Worm (Caenorhabditis elegans): ENCODE results near the gene srg-47.

Gene srg-47

DNA sequence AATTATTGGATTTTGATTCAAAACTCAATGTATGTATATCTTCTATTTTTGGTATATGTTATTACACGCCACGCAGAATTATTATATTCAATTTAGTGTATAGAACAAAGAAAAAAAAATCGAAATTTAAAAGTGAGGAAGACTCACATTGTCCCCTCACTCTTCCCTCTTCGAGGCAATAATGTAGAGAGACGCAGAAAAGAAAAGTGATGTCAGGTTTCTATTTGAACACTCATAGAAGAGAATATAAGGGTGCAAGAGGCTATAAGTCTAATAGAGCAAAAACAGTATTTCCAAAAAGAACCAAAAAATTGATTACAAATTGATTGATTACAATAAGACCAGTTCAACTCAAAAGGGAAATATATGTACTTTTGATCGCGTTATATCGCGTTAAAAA is 7.6 kb downstream of the srg-47 start:
- no peak for TF ChIP-seq him-1 (tag; optimal IDR thresholded peaks at IDR 0.05)
- TF ChIP-seq dao-5 (tag; optimal IDR thresholded peaks at IDR 0.05) = no peak
- no peak for TF ChIP-seq W03F9.2 (tag; optimal IDR thresholded peaks at IDR 0.05)

DNA sequence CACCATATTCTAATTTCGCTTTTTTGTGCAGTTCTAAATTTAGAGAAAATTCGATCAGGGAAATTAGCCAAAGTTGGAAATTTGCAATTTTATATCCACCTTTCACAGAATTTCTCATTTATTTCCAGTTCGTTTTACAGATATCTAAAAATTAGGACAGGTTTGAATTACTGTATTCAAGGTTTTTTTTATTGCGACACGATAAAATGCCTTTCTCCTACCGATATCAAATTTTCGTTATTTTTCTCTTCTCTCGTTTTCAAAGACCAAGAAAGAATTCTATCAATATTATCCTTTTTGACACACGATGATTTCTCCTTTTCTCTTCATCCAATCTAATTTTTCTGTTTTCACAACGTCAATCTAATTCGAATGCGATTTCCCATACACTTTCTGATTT is 9.5 kb downstream of the srg-47 start, which contains the start of gene C53A5.13:
Gene C53A5.13 (plus strand): TSS at position 301 of the 400 bp plus-strand sequence.
- TF ChIP-seq him-1 (tag; optimal IDR thresholded peaks at IDR 0.05) (no peak), dao-5 (tag; optimal IDR thresholded peaks at IDR 0.05) (no peak), W03F9.2 (tag; optimal IDR thresholded peaks at IDR 0.05) (no peak)

DNA sequence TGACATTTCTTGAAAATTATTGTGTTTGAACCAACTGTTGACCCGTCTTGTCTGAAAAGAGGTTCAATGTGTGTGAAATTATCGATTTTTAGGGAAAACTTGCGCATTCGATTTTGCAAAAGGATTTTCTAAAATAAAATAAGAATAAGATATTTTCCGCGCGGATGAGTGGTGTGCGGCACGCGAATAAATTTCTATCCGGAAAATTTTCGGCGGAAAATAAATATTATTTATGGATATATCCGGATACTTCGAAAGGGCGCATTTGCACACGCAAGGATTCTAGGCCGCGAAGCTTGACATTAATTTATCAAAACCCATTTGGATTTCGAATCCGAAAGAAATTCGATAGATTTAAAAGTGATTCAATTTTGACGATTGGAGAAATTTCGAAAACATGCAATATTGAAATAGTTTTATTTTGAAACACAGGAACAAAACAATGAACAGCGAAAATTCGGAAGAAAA is 10.2 kb downstream of the srg-47 start, which contains the start of gene rike-1:
Gene rike-1 (minus strand): TSS at position 51 of the 468 bp plus-strand sequence.
- TF ChIP-seq dao-5 (tag; optimal IDR thresholded peaks at IDR 0.05) (no peak), W03F9.2 (tag; optimal IDR thresholded peaks at IDR 0.05) (no peak), him-1 (tag; optimal IDR thresholded peaks at IDR 0.05) (no peak)

DNA sequence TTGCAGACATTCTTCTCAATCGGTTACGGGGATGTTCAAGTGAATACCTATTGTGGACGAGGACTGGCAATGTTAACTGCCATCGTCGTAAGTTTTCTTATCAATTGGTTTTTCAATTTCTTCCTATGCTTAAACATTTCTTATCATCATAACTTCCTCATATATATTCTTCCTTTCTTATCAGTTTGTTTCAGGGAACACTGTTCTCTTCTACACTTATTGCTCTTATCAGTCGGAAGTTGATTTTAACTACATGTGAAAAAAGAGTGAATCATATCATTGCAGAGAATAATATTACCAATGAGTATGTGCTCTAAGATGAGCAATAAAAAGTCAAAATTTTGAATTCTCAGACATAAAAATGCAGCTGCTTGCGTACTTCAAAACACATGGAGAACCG is 13.9 kb downstream of the srg-47 start:
- TF ChIP-seq dao-5 (tag; optimal IDR thresholded peaks at IDR 0.05) (no peak), him-1 (tag; optimal IDR thresholded peaks at IDR 0.05) (no peak), W03F9.2 (tag; optimal IDR thresholded peaks at IDR 0.05) (no peak)

DNA sequence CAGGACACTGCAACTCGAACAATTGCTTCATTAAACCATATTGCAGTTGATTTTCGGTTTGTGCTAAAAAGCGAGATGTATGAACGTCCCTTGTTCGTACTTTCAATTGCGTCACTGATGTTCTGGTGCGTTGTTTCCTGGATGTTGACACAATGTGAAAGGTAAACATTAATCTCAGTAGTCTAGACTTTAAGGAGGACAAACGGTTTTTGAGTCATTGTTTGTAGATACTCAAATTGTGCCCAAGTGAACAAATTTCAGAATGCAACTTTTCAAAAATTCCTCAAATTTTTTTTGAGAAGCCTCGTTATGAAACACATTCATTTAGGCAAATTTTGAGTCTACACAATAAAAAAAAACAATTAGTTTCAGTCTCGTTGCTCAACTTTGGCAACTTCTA is 15.2 kb downstream of the srg-47 start:
- TF ChIP-seq dao-5 (tag; optimal IDR thresholded peaks at IDR 0.05) = no peak
- TF ChIP-seq him-1 (tag; optimal IDR thresholded peaks at IDR 0.05) = no peak
- no peak for TF ChIP-seq W03F9.2 (tag; optimal IDR thresholded peaks at IDR 0.05)

DNA sequence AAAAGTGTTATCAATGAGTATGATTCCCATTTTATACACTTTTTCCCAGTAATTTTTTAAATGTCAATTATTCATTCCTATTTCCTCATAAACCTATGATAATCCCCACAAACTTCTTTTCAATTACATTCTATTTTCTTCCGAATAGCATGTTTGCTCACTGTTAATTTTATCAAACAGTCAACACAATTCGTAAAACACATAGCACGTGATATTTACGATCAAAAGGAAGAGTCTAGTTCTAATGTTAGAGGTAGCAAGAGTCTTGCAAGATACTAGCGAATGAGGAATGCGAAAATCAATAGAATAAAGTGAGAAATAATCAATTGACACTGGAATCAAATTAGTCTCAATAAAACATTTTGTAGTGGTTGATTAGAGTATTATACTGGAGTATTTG is 16.7 kb downstream of the srg-47 start:
- TF ChIP-seq W03F9.2 (tag; optimal IDR thresholded peaks at IDR 0.05) (no peak), dao-5 (tag; optimal IDR thresholded peaks at IDR 0.05) (no peak), him-1 (tag; optimal IDR thresholded peaks at IDR 0.05) (no peak)

- no peak for TF ChIP-seq dao-5 (tag; optimal IDR thresholded peaks at IDR 0.05)
Measured at ce11 chrV:14536274-14536673, 19.8 kb downstream of the srg-47 start, which contains the start of gene tag-191. Gene tag-191, minus strand, starts transcription at chrV:14536374.

ce11 chrV:14532374-14532773 is 23.7 kb downstream of the srg-47 start:
- no peak for TF ChIP-seq dao-5 (tag; optimal IDR thresholded peaks at IDR 0.05)
- TF ChIP-seq him-1 (tag; optimal IDR thresholded peaks at IDR 0.05) = no peak
- no peak for TF ChIP-seq W03F9.2 (tag; optimal IDR thresholded peaks at IDR 0.05)

- TF ChIP-seq W03F9.2 (tag; optimal IDR thresholded peaks at IDR 0.05) = no peak
- TF ChIP-seq him-1 (tag; optimal IDR thresholded peaks at IDR 0.05) = no peak
- TF ChIP-seq dao-5 (tag; optimal IDR thresholded peaks at IDR 0.05) = no peak
Measured at ce11 chrV:14530813-14531212, 25.3 kb downstream of the srg-47 start, which contains the start of gene kcnl-4. Gene kcnl-4, plus strand, starts transcription at chrV:14531113.

DNA sequence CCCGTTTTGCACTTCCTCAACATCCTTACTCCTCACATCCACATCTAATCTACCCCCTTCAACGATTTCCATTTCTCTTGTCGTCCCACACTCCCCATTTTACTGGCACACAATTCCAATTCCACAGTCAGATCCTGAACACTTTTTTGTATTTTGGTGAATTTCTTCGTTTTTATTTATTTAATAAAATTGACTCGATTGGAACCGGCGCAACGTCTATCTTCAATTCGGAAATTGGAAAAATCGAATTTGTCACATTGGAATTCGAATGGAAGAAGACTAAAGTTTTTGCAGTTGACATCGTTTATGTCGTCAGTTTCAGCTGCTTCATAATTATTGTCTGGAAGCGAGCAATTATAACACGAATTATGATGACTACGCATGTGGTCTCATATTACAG is 28.9 kb downstream of the srg-47 start:
- no peak for TF ChIP-seq W03F9.2 (tag; optimal IDR thresholded peaks at IDR 0.05)
- no peak for TF ChIP-seq dao-5 (tag; optimal IDR thresholded peaks at IDR 0.05)
- TF ChIP-seq him-1 (tag; optimal IDR thresholded peaks at IDR 0.05) = no peak

DNA sequence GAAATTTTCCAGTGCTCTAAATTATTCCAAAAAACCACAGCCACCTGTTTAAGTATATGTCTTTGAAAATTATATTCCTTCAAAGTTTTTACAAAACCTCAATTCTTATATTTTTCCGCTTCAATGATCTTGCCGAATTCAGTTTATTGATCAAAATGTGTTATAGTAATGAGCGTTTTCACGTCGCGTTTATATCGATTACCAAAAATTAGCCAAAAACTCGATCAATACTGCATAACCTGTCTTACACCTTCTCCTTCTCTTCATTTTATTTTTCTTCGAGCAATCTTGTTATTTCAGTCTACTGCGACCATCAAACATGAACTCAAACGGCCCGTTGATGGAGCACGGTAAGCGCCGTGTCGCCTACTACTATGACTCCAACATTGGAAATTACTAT is 31.0 kb downstream of the srg-47 start, which contains the start of gene hda-1:
Gene hda-1 (plus strand): TSS at position 301 of the 400 bp plus-strand sequence.
- TF ChIP-seq W03F9.2 (tag; optimal IDR thresholded peaks at IDR 0.05) (no peak), him-1 (tag; optimal IDR thresholded peaks at IDR 0.05) (no peak), dao-5 (tag; optimal IDR thresholded peaks at IDR 0.05) (no peak)

DNA sequence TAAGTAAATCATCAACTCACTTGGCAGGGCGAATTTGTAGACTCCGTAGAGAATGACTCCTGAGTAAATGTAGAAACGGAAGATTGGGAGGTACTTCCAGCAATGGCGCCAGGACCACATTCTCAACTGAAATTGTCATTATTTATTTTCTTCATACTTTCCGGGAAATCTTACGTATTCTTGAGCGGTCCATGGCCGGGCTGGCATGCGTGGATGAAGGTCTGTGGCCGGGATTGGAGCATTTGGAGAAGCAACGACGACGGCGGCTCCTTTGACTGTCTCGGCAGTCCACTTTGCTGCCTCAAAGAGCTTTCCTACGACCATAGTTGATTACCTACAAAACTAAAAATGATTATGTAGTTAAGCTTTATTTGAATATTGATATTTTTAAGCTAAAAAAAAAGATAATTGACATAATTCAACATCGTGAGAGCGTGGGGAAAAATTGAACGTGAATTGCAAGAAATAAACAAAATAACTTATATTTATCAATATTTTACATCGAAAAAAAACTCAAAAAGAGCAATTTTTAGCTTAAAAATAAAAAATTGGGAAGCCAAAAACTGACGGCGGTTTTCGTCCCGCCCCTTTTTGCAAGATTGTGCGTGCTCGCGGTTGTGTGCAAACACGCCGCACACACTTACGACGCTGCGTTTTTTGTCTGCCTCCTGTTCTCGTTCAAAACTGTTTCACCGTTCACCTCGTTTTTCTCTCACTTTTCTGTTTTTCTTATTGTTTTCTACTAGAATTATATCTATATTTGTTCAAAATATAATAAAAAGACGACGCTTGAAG is 32.1 kb downstream of the srg-47 start, which contains the start of gene ril-1:
Gene ril-1 (minus strand): TSS at position 342 of the 795 bp plus-strand sequence.
- TF ChIP-seq him-1 (tag; optimal IDR thresholded peaks at IDR 0.05) (no peak), W03F9.2 (tag; optimal IDR thresholded peaks at IDR 0.05) (peak; percentile 50)

DNA sequence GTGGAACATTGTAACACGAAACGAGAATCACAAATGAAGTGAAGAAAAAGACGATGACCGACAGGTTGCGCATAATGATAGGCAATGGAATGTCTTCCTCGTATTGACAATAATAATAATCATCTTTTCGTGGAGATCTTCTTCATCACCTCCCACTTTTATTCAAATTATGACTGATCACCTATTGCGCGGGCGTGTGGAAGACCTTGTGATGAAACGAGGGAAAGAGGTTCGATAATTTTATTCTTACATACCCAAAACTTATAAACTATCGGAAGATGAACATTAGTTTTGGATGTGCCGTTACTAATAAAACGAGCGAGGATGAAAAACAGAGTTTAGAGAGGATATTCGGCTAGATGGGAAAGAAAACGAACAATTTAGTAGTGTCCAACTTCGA is 33.0 kb downstream of the srg-47 start, which contains the start of gene C53A5.2:
Gene C53A5.2 (minus strand): TSS at position 101 of the 400 bp plus-strand sequence.
- no peak for TF ChIP-seq dao-5 (tag; optimal IDR thresholded peaks at IDR 0.05)
- TF ChIP-seq him-1 (tag; optimal IDR thresholded peaks at IDR 0.05) = no peak
- TF ChIP-seq W03F9.2 (tag; optimal IDR thresholded peaks at IDR 0.05) = no peak

DNA sequence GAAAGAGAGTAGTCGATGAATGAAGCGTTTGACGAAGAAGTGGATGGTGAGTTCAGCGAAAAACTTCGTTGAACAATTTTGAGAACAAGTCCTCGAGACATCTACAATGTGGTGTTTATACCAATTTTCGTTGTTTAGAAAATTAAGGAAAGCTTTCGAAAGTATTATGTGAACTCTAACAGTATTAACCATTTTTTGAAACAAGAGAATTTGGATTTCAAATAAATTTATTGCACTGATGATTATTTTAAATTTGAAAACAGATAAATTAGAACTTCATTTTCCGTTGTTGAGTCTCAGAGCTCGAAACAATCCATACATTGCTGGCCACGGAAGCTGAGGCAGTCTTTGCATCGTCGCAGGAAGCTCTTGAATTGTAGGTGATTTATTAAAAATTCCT is 33.6 kb downstream of the srg-47 start, which contains the start of gene C53A5.16:
Gene C53A5.16 (minus strand): TSS at position 101 of the 400 bp plus-strand sequence.
- TF ChIP-seq him-1 (tag; optimal IDR thresholded peaks at IDR 0.05) = no peak
- TF ChIP-seq dao-5 (tag; optimal IDR thresholded peaks at IDR 0.05) = no peak
- no peak for TF ChIP-seq W03F9.2 (tag; optimal IDR thresholded peaks at IDR 0.05)

All from whole organism, L4/young adult.